Worm (Caenorhabditis elegans) whole organism, midembryonic: Measurements from ENCODE around the gene skr-8.

ENCODE experiments used
- T22C8.4 ChIP-seq: fragments of 200-800 bp; sonication (Bioruptor generic); IDR thresholded peaks from 2 replicates; pipeline ENCODE4 v1.3.6; 2022; ENCODE audit warnings: missing genetic modification characterization, missing compliant biosample characterization
- cog-1 ChIP-seq: sonication (generic microtip); optimal IDR thresholded peaks from 2 replicates; lab custom pipeline; 2016; ENCODE audit warnings: missing genetic modification characterization, missing compliant biosample characterization
- flt-1 ChIP-seq: fragments of 200-800 bp; sonication (Bioruptor generic); IDR thresholded peaks from 2 replicates; pipeline ENCODE4 v1.3.6; 2022; ENCODE audit warnings: missing genetic modification characterization, missing compliant biosample characterization
- klf-2 ChIP-seq: fragments of 200-800 bp; sonication (Bioruptor generic); conservative IDR thresholded peaks from 2 replicates; pipeline ENCODE4 v1.3.6; 2022; ENCODE audit warnings: missing genetic modification reagents, missing genetic modification characterization, missing compliant biosample characterization
- med-1 ChIP-seq: sonication (generic microtip); optimal IDR thresholded peaks from 2 replicates; lab custom pipeline; 2017; ENCODE audit warnings: missing genetic modification characterization, mild to moderate bottlenecking, missing compliant biosample characterization, antibody characterized with exemption, missing genetic modification reagents; ENCODE audit not compliant: insufficient read depth
- ref-1 ChIP-seq: fragments of 200-800 bp; sonication (Bioruptor generic); conservative IDR thresholded peaks from 2 replicates; pipeline ENCODE4 v1.3.6; 2022; ENCODE audit warnings: missing genetic modification reagents, missing genetic modification characterization, missing compliant biosample characterization
- tab-1 ChIP-seq: fragments of 200-800 bp; sonication (Bioruptor generic); IDR thresholded peaks from 2 replicates; pipeline ENCODE4 v1.3.6; 2022; ENCODE audit warnings: missing genetic modification characterization, missing compliant biosample characterization
- ztf-23 ChIP-seq: fragments of 200-800 bp; sonication (Bioruptor generic); IDR thresholded peaks from 2 replicates; pipeline ENCODE4 v1.3.6; 2022; ENCODE audit warnings: missing genetic modification reagents, missing genetic modification characterization, missing compliant biosample characterization
- ztf-29 ChIP-seq: fragments of 200-800 bp; sonication (Bioruptor generic); IDR thresholded peaks from 2 replicates; pipeline ENCODE4 v1.3.6; 2022; ENCODE audit warnings: missing genetic modification reagents, missing genetic modification characterization, missing compliant biosample characterization

skr-8 gene

DNA sequence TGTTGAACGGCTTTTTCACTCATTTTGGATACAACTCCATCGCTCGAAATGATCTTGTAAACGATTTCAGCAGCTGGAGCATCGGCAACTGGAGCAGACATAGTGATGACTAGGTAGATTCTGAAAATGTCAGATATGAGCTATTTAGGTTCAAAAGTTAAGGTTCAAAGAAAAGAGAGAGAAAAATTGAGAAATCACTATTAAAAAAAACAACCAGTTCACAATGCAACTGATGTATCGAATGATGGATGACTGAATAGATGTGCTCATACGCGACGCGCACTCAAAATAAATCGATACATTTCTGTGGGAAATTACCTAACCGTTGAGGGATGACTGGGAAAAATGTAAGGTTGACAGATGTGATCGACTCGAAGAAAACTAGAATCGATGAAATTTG is 3.1 kb downstream of the skr-8 start, which contains the start of gene skr-13:
skr-13 (minus strand) TSS at position 101 of the 400 bp plus-strand sequence.
- TF ChIP-seq klf-2 (GFP tag; lab: Robert Waterston, UW) (no peak), tab-1 (GFP tag; lab: Robert Waterston, UW) (no peak), ztf-29 (GFP tag; lab: Robert Waterston, UW) (no peak), T22C8.4 (GFP tag; lab: Robert Waterston, UW) (no peak), ref-1 (GFP tag; lab: Robert Waterston, UW) (no peak), med-1 (GFP tag; lab: Kevin White, UChicago) (no peak), flt-1 (GFP tag; lab: Robert Waterston, UW) (no peak), ztf-23 (GFP tag; lab: Robert Waterston, UW) (no peak), cog-1 (tag; lab: Kevin White, UChicago) (no peak)

DNA sequence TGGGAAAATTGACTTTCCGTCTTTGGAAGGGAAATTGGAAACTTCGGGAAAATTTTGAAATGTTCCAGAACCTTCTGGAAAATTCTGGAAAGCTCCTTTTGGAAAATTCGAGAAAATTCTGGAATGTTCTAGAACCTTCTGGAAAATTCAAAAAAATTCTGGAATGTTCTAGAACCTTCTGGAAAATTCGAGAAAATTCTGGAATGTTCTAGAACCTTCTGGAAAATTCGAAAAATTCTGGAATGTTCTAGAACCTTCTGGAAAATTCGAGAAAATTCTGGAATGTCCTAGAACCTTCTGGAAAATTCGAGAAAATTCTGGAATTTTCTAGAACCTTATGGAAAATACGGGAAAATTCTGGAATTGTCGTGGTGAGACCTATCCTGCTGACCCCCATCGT is 10.0 kb downstream of the skr-8 start:
- peak; percentile 83; the same call in 1 of the 2 replicates for TF ChIP-seq flt-1 (GFP tag; lab: Robert Waterston, UW)

DNA sequence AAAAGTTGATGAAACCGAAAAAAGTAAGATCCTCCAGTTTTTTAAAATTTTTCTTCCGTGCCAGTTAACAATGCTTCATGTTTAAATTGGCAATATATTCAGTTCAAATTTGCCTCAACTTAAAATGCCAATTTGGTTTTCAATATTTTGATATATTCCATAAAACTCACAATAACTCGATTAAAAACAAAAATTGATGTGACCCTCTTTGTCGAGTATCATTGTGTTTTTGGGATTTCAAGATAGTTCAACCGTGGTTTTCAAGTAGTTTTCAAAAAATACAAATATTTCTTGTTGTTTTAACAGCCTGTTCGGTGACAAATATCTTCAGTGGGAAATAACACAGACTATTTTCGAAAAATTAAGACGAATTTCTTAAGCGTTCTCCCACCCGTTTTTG is 12.6 kb downstream of the skr-8 start:
- TF ChIP-seq ztf-23 (GFP tag; lab: Robert Waterston, UW) (no peak), tab-1 (GFP tag; lab: Robert Waterston, UW) (no peak), T22C8.4 (GFP tag; lab: Robert Waterston, UW) (no peak)

DNA sequence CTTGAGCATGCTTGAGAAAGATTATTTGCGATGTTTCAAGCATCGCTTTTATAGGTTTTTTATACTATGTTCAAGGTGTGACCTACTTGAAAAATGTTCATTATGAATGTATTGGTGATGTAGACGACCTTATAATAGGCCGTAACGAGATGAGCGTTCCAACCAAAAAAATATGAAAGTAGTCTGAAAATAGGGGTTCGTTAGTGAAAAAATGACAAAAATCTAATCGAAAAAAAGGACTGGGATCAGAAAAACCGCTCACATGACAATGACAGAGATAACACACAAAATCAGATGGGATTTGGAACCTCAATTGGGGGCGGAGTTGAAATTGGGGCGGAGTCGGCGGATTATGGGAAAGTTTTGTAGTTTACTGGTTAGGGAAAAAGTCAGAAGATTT is 14.8 kb downstream of the skr-8 start, which contains the start of gene Y116A8C.40:
Y116A8C.40 (minus strand) TSS at position 101 of the 400 bp plus-strand sequence.
- TF ChIP-seq T22C8.4 (GFP tag; lab: Robert Waterston, UW) = no peak
- TF ChIP-seq ztf-29 (GFP tag; lab: Robert Waterston, UW) = no peak
- TF ChIP-seq cog-1 (tag; lab: Kevin White, UChicago) = no peak
- TF ChIP-seq tab-1 (GFP tag; lab: Robert Waterston, UW) = no peak
- no peak for TF ChIP-seq klf-2 (GFP tag; lab: Robert Waterston, UW)
- TF ChIP-seq ztf-23 (GFP tag; lab: Robert Waterston, UW) = no peak

DNA sequence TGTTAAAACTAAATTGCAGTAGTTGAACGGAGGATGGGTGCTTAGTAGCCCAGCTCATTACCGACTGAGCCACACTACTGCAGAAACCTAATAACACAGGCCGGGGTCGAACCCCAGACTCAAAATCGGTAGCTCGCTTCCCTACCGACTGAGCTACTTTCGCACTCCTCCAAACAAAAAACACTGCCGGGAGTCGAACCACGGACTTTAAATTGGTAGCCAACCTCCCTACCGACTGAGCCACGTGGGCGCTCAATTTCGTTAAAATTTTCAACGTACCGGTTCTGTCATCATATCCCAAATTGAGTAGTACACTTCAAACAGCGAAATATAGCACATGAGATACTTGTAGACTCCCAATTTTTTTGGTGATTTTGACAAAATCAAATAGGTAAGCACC is 15.2 kb downstream of the skr-8 start:
- TF ChIP-seq cog-1 (tag; lab: Kevin White, UChicago) (no peak), flt-1 (GFP tag; lab: Robert Waterston, UW) (no peak), ref-1 (GFP tag; lab: Robert Waterston, UW) (no peak), ztf-23 (GFP tag; lab: Robert Waterston, UW) (no peak), ztf-29 (GFP tag; lab: Robert Waterston, UW) (no peak), med-1 (GFP tag; lab: Kevin White, UChicago) (no peak)

DNA sequence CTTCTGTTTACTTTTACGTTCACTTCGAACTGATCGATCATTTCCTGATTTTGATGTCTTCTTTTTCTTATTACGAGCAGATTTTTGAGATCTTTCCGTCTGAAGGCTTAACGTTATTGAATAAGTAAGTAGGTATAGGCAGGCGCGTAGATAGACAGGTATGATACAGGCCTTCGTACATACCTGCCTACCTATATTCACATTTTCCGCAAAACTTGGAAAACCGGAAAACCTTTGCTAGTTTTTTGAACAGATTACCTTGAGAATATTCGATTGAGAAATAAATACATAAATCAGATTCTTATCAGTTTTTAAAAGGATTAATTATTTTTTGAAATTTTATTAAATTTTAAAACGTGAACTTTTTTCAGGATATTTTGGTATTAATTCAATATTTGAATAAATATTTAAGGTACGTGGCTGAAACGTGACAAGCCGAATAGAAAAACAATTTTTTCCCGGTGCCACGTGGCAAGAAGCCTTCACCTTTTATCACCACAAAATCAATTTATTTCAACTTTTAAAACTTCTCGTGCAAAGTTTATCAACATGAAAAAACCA is 34.5 kb downstream of the skr-8 start, which contains the start of the genes Y116A8C.37 and Y116A8C.38:
Y116A8C.37 (minus strand) TSS at position 101 of the 561 bp plus-strand sequence.
Y116A8C.38 (plus strand) TSS at position 511 of the 561 bp plus-strand sequence.
- TF ChIP-seq ref-1 (GFP tag; lab: Robert Waterston, UW) = no peak
- no peak for TF ChIP-seq klf-2 (GFP tag; lab: Robert Waterston, UW)
- no peak for TF ChIP-seq tab-1 (GFP tag; lab: Robert Waterston, UW)
- no peak for TF ChIP-seq med-1 (GFP tag; lab: Kevin White, UChicago)
- TF ChIP-seq ztf-23 (GFP tag; lab: Robert Waterston, UW) = no peak
- TF ChIP-seq flt-1 (GFP tag; lab: Robert Waterston, UW) = no peak
- TF ChIP-seq cog-1 (tag; lab: Kevin White, UChicago) = no peak
- TF ChIP-seq T22C8.4 (GFP tag; lab: Robert Waterston, UW) = no peak
- TF ChIP-seq ztf-29 (GFP tag; lab: Robert Waterston, UW) = no peak

DNA sequence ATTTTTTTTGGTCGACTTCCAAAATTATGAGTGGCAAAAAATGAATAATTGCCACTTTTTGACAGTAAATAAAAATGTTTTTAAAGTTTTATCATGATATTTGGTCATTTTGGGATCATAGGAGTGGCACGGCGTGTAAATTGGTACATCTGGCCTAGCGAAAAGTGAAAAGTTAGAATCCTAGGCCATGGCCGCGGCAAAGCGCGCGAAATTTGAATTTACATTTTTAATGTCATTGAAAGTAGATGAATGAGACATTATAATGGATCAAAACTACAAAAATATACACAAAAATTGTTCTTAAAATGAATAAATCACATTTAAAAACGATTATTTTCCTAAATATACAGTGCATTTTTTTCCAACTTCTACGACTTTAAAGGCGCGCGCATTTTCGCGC is 39.1 kb downstream of the skr-8 start:
- TF ChIP-seq med-1 (GFP tag; lab: Kevin White, UChicago) (no peak), T22C8.4 (GFP tag; lab: Robert Waterston, UW) (no peak), ztf-23 (GFP tag; lab: Robert Waterston, UW) (no peak), klf-2 (GFP tag; lab: Robert Waterston, UW) (no peak), ztf-29 (GFP tag; lab: Robert Waterston, UW) (no peak), cog-1 (tag; lab: Kevin White, UChicago) (no peak), ref-1 (GFP tag; lab: Robert Waterston, UW) (no peak), tab-1 (GFP tag; lab: Robert Waterston, UW) (no peak), flt-1 (GFP tag; lab: Robert Waterston, UW) (no peak)

DNA sequence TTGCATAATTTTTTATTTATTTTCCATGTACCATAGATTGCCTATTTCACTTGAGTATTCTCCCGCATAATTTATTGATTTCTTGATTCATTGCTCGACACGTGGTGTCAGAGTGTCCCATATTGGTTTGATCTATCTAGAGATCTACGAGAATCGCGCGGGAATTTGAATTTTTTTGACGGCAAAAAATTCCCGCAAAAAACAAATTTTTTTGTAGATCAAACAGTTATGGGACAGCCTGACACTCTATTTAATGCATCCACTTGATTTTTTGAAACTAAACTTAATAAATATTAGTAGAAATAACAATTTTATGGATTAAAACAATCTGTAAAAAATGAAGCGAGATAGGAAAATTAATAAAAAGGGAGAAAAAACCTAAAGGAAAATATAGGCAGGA is 39.7 kb downstream of the skr-8 start:
- TF ChIP-seq klf-2 (GFP tag; lab: Robert Waterston, UW) (no peak), flt-1 (GFP tag; lab: Robert Waterston, UW) (no peak), ztf-29 (GFP tag; lab: Robert Waterston, UW) (no peak), tab-1 (GFP tag; lab: Robert Waterston, UW) (no peak), med-1 (GFP tag; lab: Kevin White, UChicago) (no peak), cog-1 (tag; lab: Kevin White, UChicago) (no peak), ref-1 (GFP tag; lab: Robert Waterston, UW) (no peak), T22C8.4 (GFP tag; lab: Robert Waterston, UW) (no peak), ztf-23 (GFP tag; lab: Robert Waterston, UW) (no peak)

DNA sequence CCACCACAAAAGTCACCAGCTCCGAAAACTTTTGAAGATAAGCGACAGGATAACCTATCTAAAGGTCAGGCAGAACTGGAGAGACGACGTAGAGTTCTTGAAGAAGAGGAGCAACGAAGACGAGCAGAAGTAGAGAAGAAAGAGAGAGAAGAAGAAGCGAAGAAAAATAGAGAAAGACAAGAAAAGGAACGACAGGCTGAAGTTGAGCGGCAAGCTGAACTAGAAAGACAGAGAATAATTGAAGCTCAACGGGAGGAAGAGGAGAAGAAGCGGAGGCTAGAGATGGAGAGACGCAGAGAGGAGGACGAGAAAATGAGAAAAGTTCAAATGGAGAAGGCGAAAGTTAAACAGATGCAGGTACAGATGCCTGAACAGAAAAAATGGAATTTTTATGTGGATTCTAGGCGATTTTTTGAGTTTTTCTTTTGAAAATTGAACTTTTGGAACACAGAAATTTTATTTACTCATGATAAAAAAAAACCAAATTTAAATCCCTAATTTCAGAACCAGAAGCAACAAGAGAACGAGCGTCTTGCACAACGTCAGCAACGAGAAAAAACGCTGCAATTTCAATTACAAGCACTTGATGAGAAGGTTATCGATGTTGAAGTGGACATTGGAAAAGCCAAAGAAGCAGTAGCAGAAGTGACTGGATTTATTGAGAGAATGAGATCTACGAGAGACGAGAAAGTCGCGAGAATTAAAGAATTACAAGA is 44.4 kb downstream of the skr-8 start:
- TF ChIP-seq ref-1 (GFP tag; lab: Robert Waterston, UW) = no peak
- no peak for TF ChIP-seq cog-1 (tag; lab: Kevin White, UChicago)
- TF ChIP-seq ztf-29 (GFP tag; lab: Robert Waterston, UW) = no peak
- no peak for TF ChIP-seq tab-1 (GFP tag; lab: Robert Waterston, UW)
- TF ChIP-seq flt-1 (GFP tag; lab: Robert Waterston, UW) = no peak
- TF ChIP-seq T22C8.4 (GFP tag; lab: Robert Waterston, UW) = no peak
- no peak for TF ChIP-seq ztf-23 (GFP tag; lab: Robert Waterston, UW)
- TF ChIP-seq klf-2 (GFP tag; lab: Robert Waterston, UW) = no peak
- no peak for TF ChIP-seq med-1 (GFP tag; lab: Kevin White, UChicago)
